Worm (Caenorhabditis elegans): ENCODE measurements around the gene B0393.5.

DNA sequence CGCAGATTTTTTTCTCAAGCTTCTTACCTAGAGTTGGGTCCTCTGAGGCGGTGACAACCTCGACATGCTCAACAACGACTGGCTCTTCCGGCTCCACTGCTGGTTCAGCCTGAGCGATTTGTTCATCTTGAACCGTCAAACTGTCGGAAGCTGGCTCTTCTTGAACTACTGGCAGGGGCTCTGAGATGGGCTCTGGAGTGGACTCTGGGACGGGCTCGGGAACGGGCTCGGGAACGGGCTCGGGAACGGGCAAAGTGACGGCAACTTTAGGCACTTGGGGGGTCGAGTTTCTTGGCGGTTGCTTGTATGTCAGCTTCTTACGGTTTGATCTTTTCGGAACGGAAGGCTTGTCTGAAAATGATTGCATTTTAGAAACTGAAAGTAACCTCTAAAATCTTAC is 2.7 kb upstream of the B0393.5 start:
- TF ChIP-seq elt-3 (tag; optimal IDR thresholded peaks at IDR 0.05) (no peak), ama-1 (optimal IDR thresholded peaks at IDR 0.05) (no peak), fkh-4 (tag; optimal IDR thresholded peaks at IDR 0.05; ENCODE audit: borderline replicate concordance) (no peak), nhr-28 (tag; optimal IDR thresholded peaks at IDR 0.05) (no peak), unc-62 (GFP tag; optimal IDR thresholded peaks at IDR 0.05) (no peak), nhr-76 (tag; optimal IDR thresholded peaks at IDR 0.05) (no peak), hlh-4 (tag; optimal IDR thresholded peaks at IDR 0.05) (no peak)

Data from whole organism, L1 larva.